Worm (Caenorhabditis elegans): ENCODE results near the gene his-3.

Gene his-3

ce11 chrV:16049177-16049576 lies 8.6 kb downstream of the his-3 start, which contains the start of gene best-12:
Gene best-12 (plus strand): TSS chrV:16049477.
- TF ChIP-seq lsy-2 (tag; optimal IDR thresholded peaks at IDR 0.05) (no peak), zip-8 (tag; optimal IDR thresholded peaks at IDR 0.05) (no peak)

ce11 chrV:16053373-16053772 lies 12.8 kb downstream of the his-3 start, which contains the start of gene F14H3.3:
Gene F14H3.3 (minus strand): TSS chrV:16053473.
- TF ChIP-seq mls-2 (tag; optimal IDR thresholded peaks at IDR 0.05) (no peak), nhr-237 (tag; optimal IDR thresholded peaks at IDR 0.05) (no peak), sptf-1 (tag; optimal IDR thresholded peaks at IDR 0.05) (no peak), snpc-4 (tag; optimal IDR thresholded peaks at IDR 0.05) (no peak), unc-62 (GFP tag; optimal IDR thresholded peaks at IDR 0.05) (no peak), ceh-39 (tag; optimal IDR thresholded peaks at IDR 0.05) (no peak), unc-120 (tag; optimal IDR thresholded peaks at IDR 0.05; ENCODE audit: poor library complexity, severe bottlenecking) (no peak), ces-1 (GFP tag; optimal IDR thresholded peaks at IDR 0.05) (no peak), M03D4.4 (tag; optimal IDR thresholded peaks at IDR 0.05) (no peak), hlh-1 (tag; optimal IDR thresholded peaks at IDR 0.05) (no peak), nhr-76 (tag; optimal IDR thresholded peaks at IDR 0.05) (no peak), mab-5 (tag; optimal IDR thresholded peaks at IDR 0.05) (no peak), tbx-8 (GFP tag; optimal IDR thresholded peaks at IDR 0.05) (no peak)

- TF ChIP-seq ceh-43 (GFP tag; optimal IDR thresholded peaks at IDR 0.05) (no peak), nhr-28 (tag; optimal IDR thresholded peaks at IDR 0.05) (no peak), sptf-1 (tag; optimal IDR thresholded peaks at IDR 0.05) (no peak), mls-2 (tag; optimal IDR thresholded peaks at IDR 0.05) (no peak), lin-13 (tag; optimal IDR thresholded peaks at IDR 0.05) (no peak), tbx-8 (GFP tag; optimal IDR thresholded peaks at IDR 0.05) (no peak), nhr-2 (tag; optimal IDR thresholded peaks at IDR 0.05) (no peak), zip-8 (tag; optimal IDR thresholded peaks at IDR 0.05) (no peak), lsy-2 (tag; optimal IDR thresholded peaks at IDR 0.05) (no peak), M03D4.4 (tag; optimal IDR thresholded peaks at IDR 0.05) (no peak), flh-1 (GFP tag; optimal IDR thresholded peaks at IDR 0.05) (no peak), unc-120 (tag; optimal IDR thresholded peaks at IDR 0.05; ENCODE audit: poor library complexity, severe bottlenecking) (no peak), elt-3 (tag; optimal IDR thresholded peaks at IDR 0.05) (no peak), ceh-39 (tag; optimal IDR thresholded peaks at IDR 0.05) (no peak), hlh-1 (tag; optimal IDR thresholded peaks at IDR 0.05) (no peak), elt-1 (tag; optimal IDR thresholded peaks at IDR 0.05; ENCODE audit: borderline replicate concordance, insufficient read depth) (no peak), pha-4 (tag; optimal IDR thresholded peaks at IDR 0.05) (no peak), ces-1 (GFP tag; optimal IDR thresholded peaks at IDR 0.05) (no peak)
These were observed 14.4 kb downstream of the his-3 start, which contains the start of gene F14H3.4 for ce11 chrV:16055031-16055430. Gene F14H3.4 (minus strand): TSS chrV:16055072.

ce11 chrV:16057010-16057463 lies 16.4 kb downstream of the his-3 start, which contains the start of gene F14H3.5:
Gene F14H3.5 (minus strand): TSS chrV:16057060.
- TF ChIP-seq drap-1 (GFP tag; optimal IDR thresholded peaks at IDR 0.05) (no peak), hlh-1 (tag; optimal IDR thresholded peaks at IDR 0.05) (no peak), nhr-28 (tag; optimal IDR thresholded peaks at IDR 0.05) (no peak), cnd-1 (tag; optimal IDR thresholded peaks at IDR 0.05) (no peak), lsy-2 (tag; optimal IDR thresholded peaks at IDR 0.05) (no peak), nhr-76 (tag; optimal IDR thresholded peaks at IDR 0.05) (no peak), ztf-11 (tag; optimal IDR thresholded peaks at IDR 0.05) (no peak), blmp-1 (tag; optimal IDR thresholded peaks at IDR 0.05) (no peak), zip-8 (tag; optimal IDR thresholded peaks at IDR 0.05) (no peak), unc-62 (GFP tag; optimal IDR thresholded peaks at IDR 0.05) (no peak), unc-39 (tag; optimal IDR thresholded peaks at IDR 0.05) (no peak), nhr-237 (tag; optimal IDR thresholded peaks at IDR 0.05) (no peak), ceh-39 (tag; optimal IDR thresholded peaks at IDR 0.05) (no peak), nhr-2 (tag; optimal IDR thresholded peaks at IDR 0.05) (no peak), snpc-4 (tag; optimal IDR thresholded peaks at IDR 0.05) (no peak), mep-1 (tag; optimal IDR thresholded peaks at IDR 0.05) (no peak), lin-13 (tag; optimal IDR thresholded peaks at IDR 0.05) (no peak)

- no peak for TF ChIP-seq lin-32 (GFP tag; optimal IDR thresholded peaks at IDR 0.05)
- TF ChIP-seq drap-1 (GFP tag; optimal IDR thresholded peaks at IDR 0.05), result no peak
- TF ChIP-seq bed-3 (GFP tag; optimal IDR thresholded peaks at IDR 0.05), result no peak
- no peak for TF ChIP-seq nhr-2 (tag; optimal IDR thresholded peaks at IDR 0.05)
- no peak for TF ChIP-seq snpc-4 (tag; optimal IDR thresholded peaks at IDR 0.05)
- TF ChIP-seq cnd-1 (tag; optimal IDR thresholded peaks at IDR 0.05), result no peak
- TF ChIP-seq sptf-1 (tag; optimal IDR thresholded peaks at IDR 0.05), result no peak
- TF ChIP-seq nhr-237 (tag; optimal IDR thresholded peaks at IDR 0.05), result no peak
- no peak for TF ChIP-seq ceh-83 (GFP tag; optimal IDR thresholded peaks at IDR 0.05)
- no peak for TF ChIP-seq unc-62 (GFP tag; optimal IDR thresholded peaks at IDR 0.05)
- TF ChIP-seq mls-2 (tag; optimal IDR thresholded peaks at IDR 0.05), result no peak
- no peak for TF ChIP-seq tbx-8 (GFP tag; optimal IDR thresholded peaks at IDR 0.05)
- no peak for TF ChIP-seq hlh-1 (tag; optimal IDR thresholded peaks at IDR 0.05)
- TF ChIP-seq sem-2 (GFP tag; optimal IDR thresholded peaks at IDR 0.05), result no peak
- TF ChIP-seq unc-120 (tag; optimal IDR thresholded peaks at IDR 0.05; ENCODE audit: poor library complexity, severe bottlenecking), result no peak
- TF ChIP-seq blmp-1 (tag; optimal IDR thresholded peaks at IDR 0.05), result no peak
- no peak for TF ChIP-seq flh-1 (GFP tag; optimal IDR thresholded peaks at IDR 0.05)
- no peak for TF ChIP-seq M03D4.4 (tag; optimal IDR thresholded peaks at IDR 0.05)
These were observed 18.3 kb downstream of the his-3 start, which contains the start of gene F14H3.6 for ce11 chrV:16058872-16059271. Gene F14H3.6 (minus strand): TSS chrV:16058893.
